Worm (Caenorhabditis elegans): ENCODE measurements around the gene glt-6.

The glt-6 gene

ce11 chrIV:7503322-7503721 is at the start of gene glt-6:
Gene glt-6 (plus strand): TSS chrIV:7503622.
- TF ChIP-seq ama-1 (optimal IDR thresholded peaks at IDR 0.05), result no peak
- TF ChIP-seq ceh-9 (tag; optimal IDR thresholded peaks at IDR 0.05), result no peak
- no peak for TF ChIP-seq nfya-1 (tag; optimal IDR thresholded peaks at IDR 0.05; ENCODE audit: insufficient read depth)
- TF ChIP-seq mdl-1 (tag; optimal IDR thresholded peaks at IDR 0.05), result no peak
- no peak for TF ChIP-seq unc-39 (tag; optimal IDR thresholded peaks at IDR 0.05)
- TF ChIP-seq nhr-23 (tag; optimal IDR thresholded peaks at IDR 0.05), result no peak
- no peak for TF ChIP-seq nhr-67 (tag; optimal IDR thresholded peaks at IDR 0.05)
- TF ChIP-seq nhr-11 (tag; optimal IDR thresholded peaks at IDR 0.05), result no peak
- TF ChIP-seq snpc-4 (tag; optimal IDR thresholded peaks at IDR 0.05), result no peak

- no peak for TF ChIP-seq nhr-43 (tag; optimal IDR thresholded peaks at IDR 0.05; ENCODE audit: poor library complexity, severe bottlenecking)
- peak; percentile 20 for TF ChIP-seq lin-39 (tag; optimal IDR thresholded peaks at IDR 0.05)
These were observed 49.7 kb upstream of the glt-6 start for ce11 chrIV:7453661-7454159.

ce11 chrIV:7454890-7455289 is 48.5 kb upstream of the glt-6 start:
- TF ChIP-seq nhr-25 (tag; optimal IDR thresholded peaks at IDR 0.05) (peak; percentile 36), skn-1 (tag; optimal IDR thresholded peaks at IDR 0.05) (no peak)

- TF ChIP-seq zag-1 (tag; optimal IDR thresholded peaks at IDR 0.05) (no peak), sea-2 (GFP tag; optimal IDR thresholded peaks at IDR 0.05) (no peak), ZK546.5 (tag; optimal IDR thresholded peaks at IDR 0.05) (no peak), nhr-28 (tag; optimal IDR thresholded peaks at IDR 0.05) (no peak), tbx-2 (tag; optimal IDR thresholded peaks at IDR 0.05) (no peak), lin-39 (tag; optimal IDR thresholded peaks at IDR 0.05) (no peak), nfya-1 (tag; optimal IDR thresholded peaks at IDR 0.05; ENCODE audit: insufficient read depth) (no peak), nhr-25 (tag; optimal IDR thresholded peaks at IDR 0.05) (no peak), ceh-16 (tag; optimal IDR thresholded peaks at IDR 0.05) (no peak)
These were observed 47.2 kb upstream of the glt-6 start, which contains the start of gene F13B6.1 for ce11 chrIV:7456225-7456624. Gene F13B6.1 (plus strand): TSS chrIV:7456525.

- TF ChIP-seq R02D3.7 (tag; optimal IDR thresholded peaks at IDR 0.05) (no peak), lsy-12 (tag; optimal IDR thresholded peaks at IDR 0.05) (no peak), mml-1 (tag; optimal IDR thresholded peaks at IDR 0.05) (no peak), nhr-67 (tag; optimal IDR thresholded peaks at IDR 0.05) (no peak), nhr-77 (tag; optimal IDR thresholded peaks at IDR 0.05) (no peak), unc-39 (tag; optimal IDR thresholded peaks at IDR 0.05) (no peak), daf-12 (tag; optimal IDR thresholded peaks at IDR 0.05) (no peak), unc-62 (GFP tag; optimal IDR thresholded peaks at IDR 0.05) (no peak), pqm-1 (tag; optimal IDR thresholded peaks at IDR 0.05) (no peak), fos-1 (tag; optimal IDR thresholded peaks at IDR 0.05) (no peak), lin-39 (tag; optimal IDR thresholded peaks at IDR 0.05) (no peak), tbx-2 (tag; optimal IDR thresholded peaks at IDR 0.05) (no peak), fkh-2 (tag; optimal IDR thresholded peaks at IDR 0.05) (no peak), nhr-237 (tag; optimal IDR thresholded peaks at IDR 0.05) (no peak), snpc-4 (tag; optimal IDR thresholded peaks at IDR 0.05) (no peak), egl-5 (tag; optimal IDR thresholded peaks at IDR 0.05) (no peak)
These were observed 43.2 kb upstream of the glt-6 start, which contains the start of gene F13B6.2 for ce11 chrIV:7460225-7460624. Gene F13B6.2 (minus strand): TSS chrIV:7460325.

ce11 chrIV:7465857-7466256 is 37.6 kb upstream of the glt-6 start, which contains the start of gene F13B6.3:
Gene F13B6.3 (minus strand): TSS chrIV:7465957.
- no peak for TF ChIP-seq R02D3.7 (tag; optimal IDR thresholded peaks at IDR 0.05)
- no peak for TF ChIP-seq unc-62 (GFP tag; optimal IDR thresholded peaks at IDR 0.05)
- TF ChIP-seq nhr-76 (tag; optimal IDR thresholded peaks at IDR 0.05), result no peak
- TF ChIP-seq ZK546.5 (tag; optimal IDR thresholded peaks at IDR 0.05), result no peak

ce11 chrIV:7467170-7467569 is 36.3 kb upstream of the glt-6 start:
- TF ChIP-seq fkh-10 (GFP tag; optimal IDR thresholded peaks at IDR 0.05) (no peak), pqm-1 (tag; optimal IDR thresholded peaks at IDR 0.05) (peak; percentile 36), elt-2 (tag; optimal IDR thresholded peaks at IDR 0.05) (peak; percentile 62)

Data from whole organism, L3 larva.